Worm (Caenorhabditis elegans) whole organism, L4 larva: Measurements from ENCODE around the gene C45B11.6.

Experiments used
- aly-2 ChIP-seq: sonication (generic microtip); optimal IDR thresholded peaks from 2 replicates; lab custom pipeline; 2018; ENCODE audit warnings: missing biosample characterization, missing genetic modification characterization
- ama-1 ChIP-seq: fragments of 150-350 bp; optimal IDR thresholded peaks from 2 replicates; lab custom pipeline; 2014; ENCODE audit warnings: inconsistent platforms, mixed read lengths
- cey-2 ChIP-seq: sonication (generic microtip); optimal IDR thresholded peaks from 3 replicates; lab custom pipeline; 2017; ENCODE audit warnings: missing genetic modification characterization, mild to moderate bottlenecking, missing compliant biosample characterization, antibody characterized with exemption, borderline replicate concordance; ENCODE audit not compliant: insufficient read depth
- daf-12 ChIP-seq: fragments of 150-350 bp; optimal IDR thresholded peaks from 2 replicates; lab custom pipeline; 2014; ENCODE audit warnings: missing biosample characterization, missing genetic modification reagents, missing genetic modification characterization
- mxl-2 ChIP-seq: fragments of 200-800 bp; sonication (Bioruptor generic); conservative IDR thresholded peaks from 2 replicates; pipeline ENCODE4 v1.3.6; 2022; ENCODE audit warnings: missing genetic modification reagents, missing genetic modification characterization, missing compliant biosample characterization
- nhr-11 ChIP-seq: fragments of 150-350 bp; optimal IDR thresholded peaks from 2 replicates; lab custom pipeline; 2014; ENCODE audit warnings: missing biosample characterization, missing genetic modification characterization
- pqm-1 ChIP-seq: sonication (generic microtip); optimal IDR thresholded peaks from 2 replicates; lab custom pipeline; 2017; ENCODE audit warnings: missing biosample characterization, missing genetic modification characterization
- saeg-2 ChIP-seq: fragments of 200-800 bp; sonication (Bioruptor generic); IDR thresholded peaks from 2 replicates; pipeline ENCODE4 v1.3.6; 2022; ENCODE audit warnings: missing genetic modification reagents, missing genetic modification characterization, missing compliant biosample characterization
- snpc-4 ChIP-seq: fragments of 150-350 bp; optimal IDR thresholded peaks from 2 replicates; lab custom pipeline; 2014; ENCODE audit warnings: missing biosample characterization, missing genetic modification characterization
- spr-3 ChIP-seq: fragments of 200-800 bp; sonication (Bioruptor generic); optimal IDR thresholded peaks from 2 replicates; lab custom pipeline; 2018; ENCODE audit warnings: mild to moderate bottlenecking, missing genetic modification characterization, missing compliant biosample characterization
- unc-130 ChIP-seq: sonication (generic microtip); optimal IDR thresholded peaks from 2 replicates; lab custom pipeline; 2016; ENCODE audit warnings: missing genetic modification reagents, missing genetic modification characterization, missing compliant biosample characterization
- zag-1 ChIP-seq: fragments of 150-350 bp; optimal IDR thresholded peaks from 2 replicates; lab custom pipeline; 2014; ENCODE audit warnings: missing biosample characterization, missing genetic modification characterization

DNA sequence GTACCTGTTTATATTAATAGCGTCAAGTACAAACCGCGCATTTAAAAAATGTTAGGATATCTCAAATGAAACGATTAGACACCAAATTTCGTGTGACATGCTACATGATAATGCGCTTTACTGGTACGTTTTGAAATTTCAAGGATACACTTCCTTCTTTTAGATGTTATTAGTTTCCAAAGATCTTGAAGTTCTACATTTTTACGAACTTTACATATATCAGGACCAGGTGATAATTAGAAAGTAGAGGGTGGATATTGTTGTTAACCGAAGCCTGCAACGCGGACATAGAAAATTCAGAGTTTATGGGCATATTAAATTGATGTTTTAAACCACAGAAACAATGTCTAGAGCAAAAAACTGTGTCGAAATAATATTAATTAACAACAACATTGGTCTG is 30.7 kb upstream of the C45B11.6 start:
- no peak for TF ChIP-seq unc-130 (GFP tag; lab: Kevin White, UChicago)
- TF ChIP-seq aly-2, result no peak
- no peak for TF ChIP-seq pqm-1
- TF ChIP-seq snpc-4 (tag; lab: Kevin White, UChicago), result no peak
- no peak for TF ChIP-seq daf-12
- TF ChIP-seq nhr-11, result no peak
- TF ChIP-seq spr-3, result no peak
- no peak for TF ChIP-seq mxl-2 (GFP tag; lab: Robert Waterston, UW)
- no peak for TF ChIP-seq saeg-2 (GFP tag; lab: Robert Waterston, UW)
- no peak for TF ChIP-seq zag-1 (tag; lab: Kevin White, UChicago)
- TF ChIP-seq ama-1 (lab: Kevin White, UChicago), result no peak
- TF ChIP-seq cey-2 (tag; lab: Kevin White, UChicago), result no peak
